Worm (Caenorhabditis elegans) whole organism, young adult: Measurements from ENCODE around the gene C56G3.2.

Experiments used
- F22D6.2 ChIP-seq: sonication (generic microtip); optimal IDR thresholded peaks from 2 replicates; lab custom pipeline; 2016; ENCODE audit warnings: mild to moderate bottlenecking, missing genetic modification characterization, missing compliant biosample characterization
- F55B11.4 ChIP-seq: sonication (generic microtip); optimal IDR thresholded peaks from 2 replicates; lab custom pipeline; 2016; ENCODE audit warnings: missing compliant biosample characterization, missing genetic modification characterization, borderline replicate concordance; ENCODE audit not compliant: insufficient read depth
- K12H6.12 ChIP-seq: fragments of 200-800 bp; sonication (Bioruptor generic); optimal IDR thresholded peaks from 2 replicates; lab custom pipeline; 2018; ENCODE audit warnings: mild to moderate bottlenecking, missing genetic modification characterization, missing compliant biosample characterization
- T26A5.8 ChIP-seq: sonication (generic microtip); optimal IDR thresholded peaks from 2 replicates; lab custom pipeline; 2016; ENCODE audit warnings: missing genetic modification characterization, missing compliant biosample characterization
- aptf-2 ChIP-seq: fragments of 200-800 bp; sonication (Bioruptor generic); conservative IDR thresholded peaks from 2 replicates; pipeline ENCODE4 v1.3.6; 2022; ENCODE audit warnings: missing genetic modification reagents, missing genetic modification characterization, missing compliant biosample characterization
- atf-7 ChIP-seq: sonication (generic microtip); optimal IDR thresholded peaks from 2 replicates; lab custom pipeline; 2017; ENCODE audit warnings: mild to moderate bottlenecking, missing genetic modification characterization, missing compliant biosample characterization
- attf-5 ChIP-seq: fragments of 200-800 bp; sonication (Bioruptor generic); optimal IDR thresholded peaks from 2 replicates; lab custom pipeline; 2018; ENCODE audit warnings: mild to moderate bottlenecking, missing genetic modification characterization, missing compliant biosample characterization
- bed-1 ChIP-seq: fragments of 200-800 bp; sonication (Bioruptor generic); IDR thresholded peaks from 2 replicates; pipeline ENCODE4 v1.3.6; 2022; ENCODE audit warnings: missing genetic modification reagents, missing genetic modification characterization, missing compliant biosample characterization
- ccch-3 ChIP-seq: fragments of 200-800 bp; sonication (Bioruptor generic); optimal IDR thresholded peaks from 2 replicates; lab custom pipeline; 2018; ENCODE audit warnings: mild to moderate bottlenecking, missing genetic modification characterization, missing compliant biosample characterization
- cebp-1 ChIP-seq, 2 experiments: fragments of 200-800 bp in 1 of 2; sonication (Bioruptor generic) in 1 of 2; sonication (generic microtip) in 1 of 2; IDR thresholded peaks in 1 of 2; optimal IDR thresholded peaks in 1 of 2; 2 replicates each; pipeline versions ENCODE4 v1.3.6 to Lab custom; 2017 to 2022; ENCODE audit warnings: missing compliant biosample characterization in 2 of 2, missing genetic modification characterization in 2 of 2, mild to moderate bottlenecking in 1 of 2, missing genetic modification reagents in 1 of 2, moderate library complexity in 1 of 2
- cebp-2 ChIP-seq: fragments of 200-800 bp; sonication (Bioruptor generic); IDR thresholded peaks from 2 replicates; pipeline ENCODE4 v1.3.6; 2022; ENCODE audit warnings: missing genetic modification characterization, missing compliant biosample characterization
- chd-7 ChIP-seq: sonication (generic microtip); optimal IDR thresholded peaks from 2 replicates; lab custom pipeline; 2016; ENCODE audit warnings: mild to moderate bottlenecking, missing genetic modification characterization, moderate library complexity, missing compliant biosample characterization
- egl-18 ChIP-seq: fragments of 200-800 bp; sonication (Bioruptor generic); IDR thresholded peaks from 2 replicates; pipeline ENCODE4 v1.3.6; 2022; ENCODE audit warnings: missing genetic modification reagents, missing genetic modification characterization, missing compliant biosample characterization
- egrh-3 ChIP-seq: fragments of 200-800 bp; sonication (Bioruptor generic); IDR thresholded peaks from 2 replicates; pipeline ENCODE4 v1.3.6; 2022; ENCODE audit warnings: missing genetic modification reagents, missing genetic modification characterization, missing compliant biosample characterization
- ets-4 ChIP-seq: fragments of 200-800 bp; sonication (Bioruptor generic); optimal IDR thresholded peaks from 2 replicates; lab custom pipeline; 2018; ENCODE audit warnings: mild to moderate bottlenecking, missing genetic modification characterization, missing compliant biosample characterization
- him-1 ChIP-seq: sonication (generic microtip); optimal IDR thresholded peaks from 2 replicates; lab custom pipeline; 2016; ENCODE audit warnings: missing genotype, missing genetic modification reagents, missing genetic modification characterization, missing compliant biosample characterization
- hmg-20 ChIP-seq: fragments of 200-800 bp; sonication (Bioruptor generic); IDR thresholded peaks from 2 replicates; pipeline ENCODE4 v1.3.6; 2022; ENCODE audit warnings: missing genetic modification reagents, missing genetic modification characterization, missing compliant biosample characterization
- hsf-1 ChIP-seq: fragments of 200-800 bp; sonication (Bioruptor generic); IDR thresholded peaks from 2 replicates; pipeline ENCODE4 v1.3.6; 2022; ENCODE audit warnings: missing genetic modification reagents, missing genetic modification characterization, missing compliant biosample characterization
- let-526 ChIP-seq: fragments of 200-800 bp; sonication (Bioruptor generic); IDR thresholded peaks from 2 replicates; pipeline ENCODE4 v1.3.6; 2022; ENCODE audit warnings: missing genetic modification reagents, missing genetic modification characterization, missing compliant biosample characterization
- lin-40 ChIP-seq: sonication (generic microtip); optimal IDR thresholded peaks from 2 replicates; lab custom pipeline; 2016; ENCODE audit warnings: missing genetic modification characterization, mild to moderate bottlenecking, missing compliant biosample characterization, missing genotype, missing genetic modification reagents
- nfya-2 ChIP-seq: fragments of 200-800 bp; sonication (Bioruptor generic); IDR thresholded peaks from 2 replicates; pipeline ENCODE4 v1.3.6; 2022; ENCODE audit warnings: missing genetic modification reagents, missing genetic modification characterization, missing compliant biosample characterization
- nhr-27 ChIP-seq: fragments of 200-800 bp; sonication (Bioruptor generic); optimal IDR thresholded peaks from 2 replicates; lab custom pipeline; 2018; ENCODE audit warnings: mild to moderate bottlenecking, missing genetic modification characterization, moderate library complexity, missing compliant biosample characterization
- nhr-80 ChIP-seq: sonication (generic microtip); optimal IDR thresholded peaks from 2 replicates; lab custom pipeline; 2016; ENCODE audit warnings: missing genetic modification characterization, missing compliant biosample characterization
- rec-8 ChIP-seq, 2 experiments: sonication (generic microtip); optimal IDR thresholded peaks; 2 replicates each; lab custom pipeline; 2016; ENCODE audit warnings: mild to moderate bottlenecking in 2 of 2, missing genetic modification characterization in 2 of 2, missing genetic modification reagents in 2 of 2, missing genotype in 2 of 2, missing biosample characterization in 1 of 2, missing compliant biosample characterization in 1 of 2, moderate library complexity in 1 of 2
- snpc-1.3 ChIP-seq: sonication (generic microtip); optimal IDR thresholded peaks from 2 replicates; lab custom pipeline; 2017; ENCODE audit warnings: missing genetic modification characterization, mild to moderate bottlenecking, missing compliant biosample characterization, antibody characterized with exemption, moderate library complexity, missing genotype, missing genetic modification reagents; ENCODE audit not compliant: insufficient read depth
- tlf-1 ChIP-seq: fragments of 200-800 bp; sonication (Bioruptor generic); optimal IDR thresholded peaks from 2 replicates; lab custom pipeline; 2018; ENCODE audit warnings: mild to moderate bottlenecking, missing genetic modification characterization, missing compliant biosample characterization
- unc-130 ChIP-seq: sonication (generic microtip); optimal IDR thresholded peaks from 2 replicates; lab custom pipeline; 2016; ENCODE audit warnings: missing genetic modification reagents, missing genetic modification characterization, missing compliant biosample characterization
- ztf-26 ChIP-seq: sonication (generic microtip); optimal IDR thresholded peaks from 2 replicates; lab custom pipeline; 2017; ENCODE audit warnings: missing genetic modification characterization, missing compliant biosample characterization
- ztf-28 ChIP-seq: fragments of 200-800 bp; sonication (Bioruptor generic); IDR thresholded peaks from 2 replicates; pipeline ENCODE4 v1.3.6; 2022; ENCODE audit warnings: missing genetic modification reagents, missing genetic modification characterization, missing compliant biosample characterization

C56G3.2 gene

ce11 chrX:7323604-7324003 is 41.8 kb upstream of the C56G3.2 start (continued):
- TF ChIP-seq nhr-27 (tag; lab: Kevin White, UChicago): no peak
- peak; percentile 23 for TF ChIP-seq tlf-1
- no peak for TF ChIP-seq hsf-1 (GFP tag; lab: Robert Waterston, UW)
- TF ChIP-seq atf-7 (tag; lab: Kevin White, UChicago): peak; percentile 40
- no peak for TF ChIP-seq F22D6.2
- peak; percentile 45 for TF ChIP-seq nhr-80 (tag; lab: Kevin White, UChicago)

ce11 chrX:7326967-7327651 is 38.3 kb upstream of the C56G3.2 start, which contains the start of gene sng-1:
Gene sng-1, plus strand, starts transcription at chrX:7327601.
- TF ChIP-seq K12H6.12 (tag; lab: Kevin White, UChicago): peak; percentile 26
- TF ChIP-seq ccch-3 (GFP tag; lab: Kevin White, UChicago): no peak
- TF ChIP-seq, all 124 proteins: peak for 1

ce11 chrX:7328065-7328564 is 37.3 kb upstream of the C56G3.2 start:
- TF ChIP-seq ets-4 (GFP tag; lab: Kevin White, UChicago): no peak
- no peak for TF ChIP-seq snpc-1.3 (tag; lab: Kevin White, UChicago)
- no peak for TF ChIP-seq cebp-2 (GFP tag; lab: Robert Waterston, UW)
- no peak for TF ChIP-seq chd-7 (tag; lab: Kevin White, UChicago)
- TF ChIP-seq attf-5 (GFP tag; lab: Kevin White, UChicago): no peak
- TF ChIP-seq hmg-20: no peak
- TF ChIP-seq egl-18 (GFP tag; lab: Robert Waterston, UW): no peak
- TF ChIP-seq let-526 (GFP tag; lab: Robert Waterston, UW): no peak
- no peak for TF ChIP-seq bed-1 (GFP tag; lab: Robert Waterston, UW)
- no peak for TF ChIP-seq lin-40 (tag; lab: Kevin White, UChicago)
- TF ChIP-seq egrh-3 (GFP tag; lab: Robert Waterston, UW): no peak
- no peak for TF ChIP-seq him-1 (tag; lab: Kevin White, UChicago)
- TF ChIP-seq, all 124 proteins: peak for 0

ce11 chrX:7329601-7330000 is 35.8 kb upstream of the C56G3.2 start, which contains the start of gene ttr-59:
Gene ttr-59, plus strand, starts transcription at chrX:7329818.
- TF ChIP-seq T26A5.8 (no peak), rec-8 (tag; optimal IDR thresholded peaks at IDR 0.05; lab: Kevin White, UChicago) (no peak), ztf-28 (no peak), attf-5 (GFP tag; lab: Kevin White, UChicago) (no peak), nhr-27 (tag; lab: Kevin White, UChicago) (no peak)
- TF ChIP-seq, all 124 proteins: peak for 0

- no peak for TF ChIP-seq aptf-2
- no peak for TF ChIP-seq nfya-2 (GFP tag; lab: Robert Waterston, UW)
- TF ChIP-seq cebp-1 (GFP tag; IDR thresholded peaks at IDR 0.05; lab: Robert Waterston, UW): no peak
- no peak for TF ChIP-seq cebp-1 (tag; optimal IDR thresholded peaks at IDR 0.05; lab: Kevin White, UChicago)
- no peak for TF ChIP-seq unc-130 (GFP tag; lab: Kevin White, UChicago)
- peak; percentile 5 for TF ChIP-seq ztf-26
- no peak for TF ChIP-seq F55B11.4 (tag; lab: Kevin White, UChicago)
Measured at ce11 chrX:7330685-7331196, 34.6 kb upstream of the C56G3.2 start, which contains the start of gene ttr-30. Gene ttr-30, plus strand, starts transcription at chrX:7330949.
